Worm (Caenorhabditis elegans) whole organism, early embryonic: Measurements from ENCODE around the gene rpt-2.

ENCODE experiments used
- B0310.2 ChIP-seq: sonication (generic microtip); optimal IDR thresholded peaks from 2 replicates; lab custom pipeline; 2016; ENCODE audit warnings: mild to moderate bottlenecking, missing genetic modification characterization, missing compliant biosample characterization
- F13C5.2 ChIP-seq: sonication (generic microtip); optimal IDR thresholded peaks from 2 replicates; lab custom pipeline; 2017; ENCODE audit warnings: mild to moderate bottlenecking, missing genetic modification characterization, inconsistent platforms, missing compliant biosample characterization
- aly-1 ChIP-seq: sonication (generic microtip); optimal IDR thresholded peaks from 2 replicates; lab custom pipeline; 2016; ENCODE audit warnings: missing genetic modification characterization, missing compliant biosample characterization
- ama-1 ChIP-seq: fragments of 150-350 bp; optimal IDR thresholded peaks from 2 replicates; lab custom pipeline; 2014
- ceh-13 ChIP-seq: fragments of 200-800 bp; sonication (Bioruptor generic); optimal IDR thresholded peaks from 2 replicates; lab custom pipeline; 2018; ENCODE audit warnings: mild to moderate bottlenecking, missing genetic modification characterization, missing compliant biosample characterization
- ceh-36 ChIP-seq: sonication (generic microtip); optimal IDR thresholded peaks from 2 replicates; lab custom pipeline; 2016; ENCODE audit warnings: missing genetic modification characterization, inconsistent platforms, missing compliant biosample characterization
- ets-7 ChIP-seq: sonication (generic microtip); optimal IDR thresholded peaks from 2 replicates; lab custom pipeline; 2016; ENCODE audit warnings: missing genotype, missing genetic modification characterization, missing compliant biosample characterization
- flt-1 ChIP-seq: fragments of 200-800 bp; sonication (Bioruptor generic); IDR thresholded peaks from 2 replicates; pipeline ENCODE4 v1.3.6; 2022; ENCODE audit warnings: missing genetic modification characterization, missing compliant biosample characterization
- hmbx-1 ChIP-seq: sonication (generic microtip); optimal IDR thresholded peaks from 2 replicates; lab custom pipeline; 2016; ENCODE audit warnings: mild to moderate bottlenecking, missing genetic modification characterization, missing compliant biosample characterization
- hmg-4 ChIP-seq: fragments of 200-800 bp; sonication (Bioruptor generic); optimal IDR thresholded peaks from 2 replicates; lab custom pipeline; 2018; ENCODE audit warnings: mild to moderate bottlenecking, missing genetic modification characterization, missing compliant biosample characterization
- hnd-1 ChIP-seq: sonication (generic microtip); optimal IDR thresholded peaks from 2 replicates; lab custom pipeline; 2016; ENCODE audit warnings: missing genetic modification characterization, missing compliant biosample characterization
- pes-1 ChIP-seq: fragments of 200-800 bp; sonication (Bioruptor generic); IDR thresholded peaks from 2 replicates; pipeline ENCODE4 v1.3.6; 2022; ENCODE audit warnings: missing genetic modification reagents, missing genetic modification characterization, missing compliant biosample characterization
- scrt-1 ChIP-seq: fragments of 200-800 bp; sonication (Bioruptor generic); IDR thresholded peaks from 2 replicates; pipeline ENCODE4 v1.3.6; 2022; ENCODE audit warnings: missing genetic modification characterization, missing compliant biosample characterization
- sea-1 ChIP-seq: fragments of 200-800 bp; sonication (Bioruptor generic); conservative IDR thresholded peaks from 2 replicates; pipeline ENCODE4 v1.3.6; 2022; ENCODE audit warnings: missing genetic modification characterization, missing compliant biosample characterization
- tbx-11 ChIP-seq: fragments of 200-800 bp; sonication (Bioruptor generic); IDR thresholded peaks from 2 replicates; pipeline ENCODE4 v1.3.6; 2022; ENCODE audit warnings: missing genetic modification characterization, missing compliant biosample characterization
- tbx-37 ChIP-seq: fragments of 200-800 bp; sonication (Bioruptor generic); conservative IDR thresholded peaks from 2 replicates; pipeline ENCODE4 v1.3.6; 2022; ENCODE audit warnings: missing genetic modification reagents, missing genetic modification characterization, missing compliant biosample characterization
- tra-4 ChIP-seq: sonication (generic microtip); optimal IDR thresholded peaks from 2 replicates; lab custom pipeline; 2017; ENCODE audit warnings: missing genetic modification characterization, missing compliant biosample characterization

The rpt-2 gene

DNA sequence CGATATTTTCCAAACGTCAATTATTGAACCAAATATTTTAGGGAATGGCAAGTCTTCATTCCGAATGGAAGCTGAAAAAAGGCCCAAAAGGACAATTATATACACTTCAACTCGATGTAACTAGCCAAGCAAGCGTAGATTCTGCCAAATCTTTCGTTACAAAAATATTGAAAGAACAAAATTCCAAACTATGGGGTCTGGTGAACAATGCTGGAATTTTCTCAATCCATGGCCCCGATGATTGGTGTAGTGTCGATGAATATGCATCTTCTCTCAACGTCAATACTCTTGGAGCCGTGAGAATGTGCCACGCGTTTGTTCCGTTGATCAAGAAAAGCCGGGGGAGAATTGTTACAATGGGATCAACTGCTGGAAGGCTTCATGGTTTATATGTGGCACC, 33.2 kb downstream of the rpt-2 start:
- TF ChIP-seq tbx-37 (GFP tag; lab: Robert Waterston, UW), result no peak
- no peak for TF ChIP-seq hmbx-1
- TF ChIP-seq sea-1 (GFP tag; lab: Robert Waterston, UW), result no peak
- TF ChIP-seq tra-4, result no peak
- no peak for TF ChIP-seq flt-1 (GFP tag; lab: Robert Waterston, UW)

DNA sequence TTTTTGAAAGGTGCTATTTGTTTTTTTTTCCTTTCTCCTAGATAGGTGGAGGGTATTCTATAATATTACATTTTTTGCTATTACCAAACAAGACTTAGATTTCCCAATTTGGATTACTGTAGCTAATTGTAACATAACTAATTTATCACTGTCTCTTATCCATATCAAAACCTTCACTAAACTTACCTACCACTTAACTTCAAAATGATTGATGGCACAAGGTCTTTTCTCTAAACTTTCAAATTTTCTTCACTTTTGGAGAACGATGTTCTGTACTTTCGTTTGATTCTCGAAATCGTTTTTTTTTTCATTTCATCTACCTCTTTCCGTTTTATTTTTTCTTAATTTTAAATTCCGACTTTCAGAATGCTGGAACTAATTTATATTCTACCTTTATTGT, 34.1 kb downstream of the rpt-2 start, which contains the start of gene dhs-16:
Gene dhs-16 (plus strand): TSS at position 366 of the 400 bp plus-strand sequence.
- TF ChIP-seq ets-7 (no peak), hmbx-1 (no peak), tbx-37 (GFP tag; lab: Robert Waterston, UW) (no peak), ceh-13 (GFP tag; lab: Kevin White, UChicago) (no peak), F13C5.2 (no peak), aly-1 (tag; lab: Kevin White, UChicago) (no peak)

DNA sequence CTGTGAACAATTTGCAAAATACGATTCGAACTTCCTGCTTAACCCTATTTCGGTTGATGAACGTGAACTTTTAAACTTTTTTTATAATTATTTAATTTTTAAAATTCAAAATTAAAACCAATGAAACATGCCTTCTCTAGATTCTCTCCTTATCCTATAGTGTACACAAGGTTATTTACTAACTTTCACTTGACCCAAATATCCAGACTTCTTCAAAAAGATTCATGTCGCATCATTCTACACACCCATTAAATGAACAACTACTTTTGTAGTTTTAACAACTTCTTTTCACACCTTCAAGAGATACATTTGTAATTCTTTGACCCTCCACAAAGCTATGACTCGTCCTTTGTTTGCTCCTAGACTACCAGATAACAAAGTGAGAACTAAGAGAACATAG, 34.7 kb downstream of the rpt-2 start:
- TF ChIP-seq tbx-11 (no peak), hmg-4 (GFP tag; lab: Kevin White, UChicago) (no peak), tbx-37 (GFP tag; lab: Robert Waterston, UW) (no peak), ceh-13 (GFP tag; lab: Kevin White, UChicago) (no peak), scrt-1 (GFP tag; lab: Robert Waterston, UW) (no peak), hmbx-1 (no peak), flt-1 (GFP tag; lab: Robert Waterston, UW) (no peak), B0310.2 (tag; lab: Kevin White, UChicago) (no peak), ets-7 (no peak), aly-1 (tag; lab: Kevin White, UChicago) (no peak), F13C5.2 (no peak), sea-1 (GFP tag; lab: Robert Waterston, UW) (no peak), ceh-36 (tag; lab: Kevin White, UChicago) (no peak), tra-4 (no peak), pes-1 (GFP tag; lab: Robert Waterston, UW) (no peak), hnd-1 (tag; lab: Kevin White, UChicago) (no peak)

DNA sequence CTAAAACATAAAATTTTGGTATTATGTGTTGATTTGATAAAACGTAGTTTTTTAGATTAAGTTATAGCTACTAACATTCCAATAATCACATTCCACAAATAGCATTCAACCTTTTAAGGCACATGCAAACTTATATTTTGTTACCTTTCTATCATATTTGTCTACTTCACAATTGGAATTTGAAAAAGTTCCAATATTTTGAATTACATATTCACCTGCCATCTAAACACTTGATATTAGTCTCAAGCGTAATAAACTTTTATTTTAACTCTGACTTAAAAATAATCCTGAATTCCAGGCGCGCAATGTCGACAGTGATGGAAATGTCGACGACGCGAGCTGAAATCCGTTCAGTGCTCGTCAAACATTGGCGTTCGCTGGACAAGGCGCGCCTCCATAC, 41.7 kb downstream of the rpt-2 start, which contains the start of gene acy-2:
Gene acy-2 (plus strand): TSS at position 301 of the 400 bp plus-strand sequence.
- TF ChIP-seq ets-7 (no peak), F13C5.2 (no peak), hmg-4 (GFP tag; lab: Kevin White, UChicago) (no peak), hnd-1 (tag; lab: Kevin White, UChicago) (no peak), tra-4 (no peak), tbx-37 (GFP tag; lab: Robert Waterston, UW) (no peak)

DNA sequence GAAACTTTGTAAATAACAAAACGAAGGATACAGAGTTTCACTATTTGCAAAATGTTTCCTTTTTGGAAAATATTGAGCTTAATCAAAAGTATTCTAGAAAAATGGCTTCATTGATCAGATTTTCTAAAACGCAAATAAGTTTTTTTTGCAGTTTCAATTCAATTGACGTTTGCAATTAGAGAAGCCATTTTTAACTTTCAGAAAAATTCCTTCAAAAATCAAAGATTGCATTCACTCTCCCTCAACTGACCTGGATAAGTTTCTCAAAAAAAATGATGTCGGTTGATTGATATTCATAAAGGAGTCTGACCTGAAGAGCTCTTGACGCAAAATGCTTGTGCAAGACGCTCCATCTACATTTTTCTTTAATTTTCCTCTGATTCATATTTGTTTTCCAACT, 43.8 kb downstream of the rpt-2 start:
- TF ChIP-seq tbx-11 (no peak), sea-1 (GFP tag; lab: Robert Waterston, UW) (no peak), aly-1 (tag; lab: Kevin White, UChicago) (no peak), flt-1 (GFP tag; lab: Robert Waterston, UW) (no peak), F13C5.2 (no peak), ama-1 (no peak), hmg-4 (GFP tag; lab: Kevin White, UChicago) (no peak), hnd-1 (tag; lab: Kevin White, UChicago) (no peak), hmbx-1 (no peak), ets-7 (no peak), pes-1 (GFP tag; lab: Robert Waterston, UW) (no peak)

DNA sequence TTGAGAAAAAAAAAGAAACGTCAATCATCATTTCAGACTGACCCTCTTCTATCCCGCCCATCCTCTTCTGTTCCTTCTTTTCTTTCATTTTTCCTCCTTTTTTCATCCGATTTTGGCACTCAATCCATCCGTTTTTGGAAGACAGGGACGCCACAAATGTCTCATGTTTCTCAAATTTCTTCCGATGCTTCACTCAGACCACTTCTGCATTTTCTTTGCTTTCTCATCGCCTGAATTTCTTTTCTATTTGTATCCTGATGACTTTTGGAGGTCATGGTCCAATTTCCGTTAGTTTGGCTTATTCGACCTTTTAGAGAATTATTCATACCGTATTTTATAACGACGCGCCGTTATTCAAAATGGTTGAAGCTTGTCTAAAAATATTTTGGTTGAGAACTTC, 44.9 kb downstream of the rpt-2 start:
- TF ChIP-seq tra-4 (no peak), ceh-13 (GFP tag; lab: Kevin White, UChicago) (no peak), tbx-11 (no peak), pes-1 (GFP tag; lab: Robert Waterston, UW) (no peak), scrt-1 (GFP tag; lab: Robert Waterston, UW) (no peak), ets-7 (no peak), tbx-37 (GFP tag; lab: Robert Waterston, UW) (no peak), ama-1 (no peak)
